Fruit fly (Drosophila melanogaster) S2 (cell line): ENCODE results near the gene Zyx.

Source experiments
- CG8478 ChIP-seq: fragments of >200 bp; optimal IDR thresholded peaks from 2 replicates; lab custom pipeline; 2018
- CTCF ChIP-seq, 2 experiments: fragments of >200 bp; optimal IDR thresholded peaks; 2 replicates each; lab custom pipeline; 2018

The Zyx gene

DNA sequence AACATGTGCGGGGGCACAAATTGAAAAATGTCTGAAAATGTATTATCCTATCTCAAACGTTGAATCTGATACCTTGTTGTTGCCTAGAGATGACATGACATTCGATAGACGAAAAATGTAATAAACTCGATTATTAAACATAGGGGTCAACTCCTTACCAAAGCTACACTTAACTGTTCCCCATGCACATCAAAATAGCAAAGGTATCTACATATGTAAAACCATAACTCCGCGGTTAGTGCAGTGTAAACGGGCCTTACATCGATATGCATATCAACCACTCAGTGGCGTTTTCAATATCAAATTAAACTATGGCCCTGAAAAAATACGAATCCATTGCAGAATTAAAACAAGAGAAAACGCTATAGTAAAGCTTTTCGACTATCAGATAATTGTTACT lies 13.5 kb downstream of the Zyx start:
- TF ChIP-seq CTCF (optimal IDR thresholded peaks at IDR 0.05; lab: Kevin White, UChicago) = peak; percentile 13 to 19
- TF ChIP-seq CG8478 (lab: Kevin White, UChicago) = no peak

DNA sequence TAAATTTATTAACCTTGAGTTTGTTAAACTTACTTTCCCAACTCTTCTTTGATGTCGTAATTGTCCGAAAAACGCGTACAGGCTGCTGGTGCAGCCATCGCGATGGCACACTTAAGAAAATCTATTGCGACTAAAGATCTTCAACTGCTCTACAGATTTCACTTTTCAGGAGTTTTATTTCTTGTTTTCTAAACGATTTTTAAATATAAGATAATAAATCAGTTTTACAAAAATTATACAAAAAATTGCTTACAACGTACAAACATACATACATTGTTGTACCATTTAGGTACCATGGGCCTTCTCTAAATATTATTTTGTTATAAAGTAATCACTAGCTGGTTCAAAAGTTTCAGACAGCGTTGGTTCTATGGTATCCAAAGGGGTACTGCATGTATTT lies 14.4 kb downstream of the Zyx start:
- TF ChIP-seq CTCF (optimal IDR thresholded peaks at IDR 0.05; lab: Kevin White, UChicago) = no peak
- TF ChIP-seq CG8478 (lab: Kevin White, UChicago) = no peak

DNA sequence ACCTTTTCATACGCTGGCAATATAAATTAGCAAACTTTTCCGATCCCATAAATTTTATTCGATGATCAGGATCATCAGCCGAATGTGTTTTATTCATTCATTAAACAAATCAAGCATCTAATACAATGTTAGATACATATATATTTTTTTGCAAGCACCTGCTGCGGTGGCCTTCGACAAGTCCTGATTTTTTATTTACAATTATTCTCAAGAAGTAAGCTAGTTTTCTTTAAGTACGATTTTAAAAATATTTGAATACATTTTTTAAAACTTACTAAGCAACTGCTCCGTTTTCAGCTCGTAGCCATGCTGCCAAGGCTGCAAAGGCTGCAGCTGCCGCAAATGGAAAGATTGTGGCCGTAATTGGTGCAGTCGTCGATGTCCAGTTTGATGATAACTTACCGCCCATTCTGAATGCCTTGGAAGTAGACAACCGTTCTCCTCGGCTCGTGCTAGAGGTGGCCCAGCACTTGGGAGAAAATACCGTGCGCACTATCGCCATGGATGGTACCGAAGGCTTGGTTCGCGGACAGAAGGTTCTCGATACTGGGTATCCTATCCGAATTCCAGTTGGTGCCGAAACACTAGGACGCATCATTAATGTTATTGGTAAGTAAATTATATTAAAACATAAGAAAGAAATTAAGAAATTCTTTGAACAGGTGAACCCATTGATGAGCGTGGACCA lies 32.0 kb downstream of the Zyx start:
- no peak for TF ChIP-seq CTCF (optimal IDR thresholded peaks at IDR 0.05; lab: Kevin White, UChicago)
- TF ChIP-seq CG8478 (lab: Kevin White, UChicago) = no peak

DNA sequence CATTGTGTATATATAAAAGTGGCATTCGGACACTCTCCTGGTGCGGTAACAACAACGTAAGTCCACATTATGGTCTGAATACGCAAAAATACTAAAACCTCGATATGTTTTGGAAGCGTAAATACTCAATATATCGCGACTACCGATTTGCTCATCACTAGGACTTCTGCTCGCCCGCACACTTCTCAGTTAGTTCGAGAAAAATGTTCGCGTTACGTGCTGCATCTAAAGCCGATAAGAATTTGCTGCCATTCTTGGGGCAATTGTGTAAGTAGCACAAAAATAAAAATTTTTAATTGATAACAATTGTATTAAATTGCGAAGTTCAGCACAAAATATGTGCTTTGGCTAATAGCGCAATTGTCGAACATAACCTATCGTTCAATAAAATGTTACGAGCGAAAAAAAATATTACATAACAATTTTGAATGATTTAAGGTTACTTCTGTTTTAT lies 33.1 kb downstream of the Zyx start, which contains the start of gene CG11076:
Gene CG11076 (minus strand): TSS at position 71 of the 454 bp plus-strand sequence.
- no peak for TF ChIP-seq CG8478 (lab: Kevin White, UChicago)

DNA sequence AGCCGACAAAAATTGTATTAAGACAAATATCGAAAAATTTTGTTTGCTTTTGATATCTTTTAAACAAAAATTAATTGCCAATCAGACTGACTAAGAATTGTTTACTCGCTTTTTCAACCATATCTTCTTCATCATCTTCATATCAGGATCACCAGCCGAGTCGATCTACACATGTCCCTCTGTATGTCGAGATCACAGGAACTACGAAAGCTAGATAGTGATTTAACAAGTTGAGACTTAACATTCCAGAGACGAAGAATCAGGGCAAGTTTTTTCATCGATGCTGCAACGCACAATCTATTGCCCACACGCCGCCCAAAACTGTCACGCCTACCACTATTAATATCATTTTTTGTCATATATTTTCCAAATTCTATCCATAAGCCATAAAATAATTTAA lies 33.7 kb downstream of the Zyx start, which contains the start of gene ATPsynbeta:
Gene ATPsynbeta (plus strand): TSS at position 348 of the 400 bp plus-strand sequence.
- TF ChIP-seq CG8478 (lab: Kevin White, UChicago) = no peak
- TF ChIP-seq CTCF (optimal IDR thresholded peaks at IDR 0.05; lab: Kevin White, UChicago) = no peak

DNA sequence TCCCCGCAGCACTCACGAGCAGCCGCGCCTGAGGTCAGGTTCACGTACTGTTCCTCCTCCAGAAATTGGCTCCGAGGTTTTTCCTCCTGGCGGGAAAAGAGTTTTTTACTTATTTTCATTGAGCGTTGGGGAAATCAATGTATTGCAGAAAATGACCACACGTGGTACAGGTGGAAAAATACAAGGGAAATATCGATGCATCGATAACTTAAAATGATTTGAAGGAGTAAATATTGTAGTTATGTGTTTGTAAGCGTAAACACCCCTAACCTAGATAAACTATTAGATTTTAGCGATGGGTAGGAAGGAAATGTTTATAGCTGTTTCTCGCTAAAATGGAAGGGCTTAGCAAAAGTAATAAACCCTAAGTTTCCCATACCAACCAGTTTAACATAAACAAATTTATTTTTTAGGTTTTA lies 34.1 kb downstream of the Zyx start:
- TF ChIP-seq CTCF (optimal IDR thresholded peaks at IDR 0.05; lab: Kevin White, UChicago) (no peak), CG8478 (lab: Kevin White, UChicago) (no peak)

DNA sequence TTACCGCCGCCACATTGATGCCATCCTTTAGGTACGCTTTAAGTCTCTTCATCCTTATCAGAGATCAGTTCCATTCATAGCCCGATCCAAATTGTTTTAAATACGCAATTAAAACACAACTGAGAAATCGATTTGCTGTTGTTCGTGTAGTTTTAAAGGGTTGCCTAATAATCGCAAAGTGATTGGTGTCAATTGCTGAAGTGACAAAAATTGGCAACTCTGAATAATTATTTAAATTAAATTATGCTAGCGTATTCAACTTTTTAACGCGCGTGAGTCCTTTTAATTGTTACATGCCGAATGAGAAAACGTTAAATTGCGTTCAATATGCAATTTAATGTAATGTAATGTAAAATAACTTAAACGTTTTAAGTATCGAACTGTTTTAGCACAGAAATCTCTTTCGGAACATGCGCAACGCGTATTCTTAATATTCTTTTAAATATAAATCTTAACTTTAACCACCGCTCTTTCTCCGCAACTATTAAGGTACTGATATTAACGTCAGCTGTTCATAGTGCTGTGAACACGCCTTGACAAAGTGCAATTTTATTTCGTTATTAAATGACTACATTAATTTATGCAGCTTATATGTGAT lies 35.5 kb downstream of the Zyx start, which contains the start of gene Mpv17:
Gene Mpv17 (minus strand): TSS at position 164 of the 598 bp plus-strand sequence.
- TF ChIP-seq CTCF (optimal IDR thresholded peaks at IDR 0.05; lab: Kevin White, UChicago) (no peak), CG8478 (lab: Kevin White, UChicago) (no peak)

DNA sequence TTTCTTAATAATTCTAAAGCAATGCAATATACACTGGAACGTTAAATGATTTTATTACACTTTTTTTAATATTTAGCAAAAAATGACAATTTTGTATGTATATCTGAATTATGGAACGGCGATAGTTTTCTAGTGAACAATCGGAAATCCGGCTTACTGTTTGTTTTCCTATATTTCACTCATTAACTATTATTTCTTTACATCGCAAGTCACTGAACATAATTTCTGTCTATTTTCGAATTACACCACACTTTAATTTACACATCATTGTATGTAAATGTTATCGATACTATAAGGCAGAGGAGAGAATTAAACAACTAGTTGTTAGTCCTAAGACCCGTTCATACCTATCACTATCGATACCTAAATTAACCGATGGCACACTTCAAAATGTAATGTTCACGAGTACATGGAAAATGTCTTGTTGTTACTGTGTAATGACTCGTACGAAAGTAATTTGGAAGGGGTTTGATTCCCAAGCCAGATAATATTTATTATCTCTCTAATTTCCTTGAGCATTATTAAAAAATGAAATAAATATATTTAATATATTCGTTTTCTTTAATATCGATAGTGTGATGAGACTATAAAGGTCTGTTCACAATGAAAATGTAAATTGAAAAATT lies 37.9 kb downstream of the Zyx start, which contains the start of gene PlexA:
Gene PlexA (minus strand): TSS at position 296 of the 626 bp plus-strand sequence.
- no peak for TF ChIP-seq CTCF (optimal IDR thresholded peaks at IDR 0.05; lab: Kevin White, UChicago)
- no peak for TF ChIP-seq CG8478 (lab: Kevin White, UChicago)

DNA sequence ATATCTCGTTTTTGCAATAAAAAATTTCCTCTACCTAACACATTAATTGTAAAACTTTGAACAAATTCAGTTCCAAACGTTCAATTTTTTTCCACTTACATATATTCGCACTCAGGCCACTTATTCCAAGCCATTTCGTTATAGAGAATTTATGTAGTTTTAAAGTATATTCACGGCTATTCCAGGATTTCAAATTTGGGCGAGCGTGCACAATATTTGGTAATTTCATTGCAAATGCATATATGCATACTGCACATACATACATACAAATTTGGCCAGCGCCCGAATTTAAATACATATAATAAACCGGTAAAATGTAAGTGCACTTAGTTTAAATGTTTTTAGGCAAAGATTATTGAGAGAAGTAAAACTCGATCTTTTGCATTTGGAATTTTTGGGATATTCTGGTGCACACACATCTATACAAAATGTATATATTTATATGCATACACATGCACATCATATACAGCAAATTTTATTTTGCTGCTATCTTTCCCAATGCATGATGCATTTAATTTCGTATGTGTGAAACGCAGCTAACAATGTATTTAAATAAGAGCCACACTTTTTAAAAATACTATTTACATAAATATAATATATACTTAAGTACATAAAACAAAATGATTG lies 38.6 kb downstream of the Zyx start:
- TF ChIP-seq CG8478 (lab: Kevin White, UChicago) (no peak), CTCF (optimal IDR thresholded peaks at IDR 0.05; lab: Kevin White, UChicago) (no peak)

DNA sequence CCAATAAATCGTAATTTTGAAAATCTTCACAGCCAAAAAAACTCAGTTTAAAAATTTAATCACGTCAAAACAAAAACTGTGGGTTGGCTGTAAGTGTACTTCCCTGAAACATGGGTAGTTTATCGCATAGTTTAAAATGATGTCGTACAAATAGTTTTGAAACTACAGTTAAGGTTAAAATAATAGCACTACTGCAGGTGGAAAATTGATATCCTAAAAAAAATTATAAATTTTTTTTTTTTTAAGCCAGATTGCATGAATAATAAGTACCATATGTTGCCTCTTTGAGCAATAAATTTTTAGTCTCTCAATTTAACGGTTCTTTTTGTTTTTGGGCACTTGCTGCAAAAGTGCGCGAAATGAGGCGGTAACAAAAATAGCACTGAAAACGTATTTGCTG lies 39.7 kb downstream of the Zyx start:
- TF ChIP-seq CG8478 (lab: Kevin White, UChicago) = no peak
- TF ChIP-seq CTCF (optimal IDR thresholded peaks at IDR 0.05; lab: Kevin White, UChicago) = no peak

DNA sequence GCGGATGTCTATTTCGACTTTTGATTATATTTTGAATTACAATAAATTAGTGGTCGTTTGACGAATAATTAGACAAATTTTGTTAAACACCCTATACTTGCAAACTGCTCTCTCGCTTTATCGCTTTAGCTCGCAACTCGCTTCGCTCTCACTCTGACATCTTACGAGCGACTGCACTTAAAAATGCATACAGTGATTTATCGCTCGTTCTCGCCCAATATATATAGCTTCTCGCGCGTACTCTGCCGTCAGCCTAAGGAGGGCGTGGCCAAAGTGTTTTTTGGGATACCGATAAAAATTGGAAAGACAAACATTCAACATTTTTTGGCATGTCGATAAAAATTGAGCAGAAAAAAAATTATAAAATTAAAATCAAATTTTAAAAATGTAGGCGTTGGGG lies 56.4 kb downstream of the Zyx start:
- TF ChIP-seq CG8478 (lab: Kevin White, UChicago) (no peak), CTCF (optimal IDR thresholded peaks at IDR 0.05; lab: Kevin White, UChicago) (no peak)
